Worm (Caenorhabditis elegans): ENCODE measurements around the gene C46G7.5.

ce11 chrIV:5962219-5962945, 49.1 kb downstream of the C46G7.5 start, which contains the start of gene K02B2.6:
- no peak for TF ChIP-seq unc-62 (GFP tag; optimal IDR thresholded peaks at IDR 0.05)
- no peak for TF ChIP-seq snpc-4 (tag; optimal IDR thresholded peaks at IDR 0.05)
- TF ChIP-seq ztf-11 (tag; optimal IDR thresholded peaks at IDR 0.05) = no peak
- TF ChIP-seq lsy-2 (tag; optimal IDR thresholded peaks at IDR 0.05) = no peak
- no peak for TF ChIP-seq elt-3 (tag; optimal IDR thresholded peaks at IDR 0.05)
- TF ChIP-seq hlh-1 (tag; optimal IDR thresholded peaks at IDR 0.05) = no peak
- no peak for TF ChIP-seq nhr-28 (tag; optimal IDR thresholded peaks at IDR 0.05)
- TF ChIP-seq ceh-83 (GFP tag; optimal IDR thresholded peaks at IDR 0.05) = no peak
- no peak for TF ChIP-seq ces-1 (GFP tag; optimal IDR thresholded peaks at IDR 0.05)
- no peak for TF ChIP-seq drap-1 (GFP tag; optimal IDR thresholded peaks at IDR 0.05)
